Worm (Caenorhabditis elegans) whole organism, L3 larva: ENCODE measurements around the gene Y22D7AL.4.

Experiments
- lin-39 ChIP-seq: fragments of 150-350 bp; optimal IDR thresholded peaks from 2 replicates; lab custom pipeline; 2018; ENCODE audit warnings: missing biosample characterization, missing genetic modification reagents, missing genetic modification characterization
- nfya-1 ChIP-seq: sonication (generic microtip); optimal IDR thresholded peaks from 2 replicates; lab custom pipeline; 2017; ENCODE audit warnings: missing genetic modification characterization, mild to moderate bottlenecking, missing compliant biosample characterization, antibody characterized with exemption, moderate library complexity; ENCODE audit not compliant: insufficient read depth
- nhr-12 ChIP-seq: fragments of 150-350 bp; optimal IDR thresholded peaks from 2 replicates; lab custom pipeline; 2014; ENCODE audit warnings: missing biosample characterization, missing genetic modification characterization
- nhr-25 ChIP-seq: sonication (generic microtip); optimal IDR thresholded peaks from 2 replicates; lab custom pipeline; 2017; ENCODE audit warnings: missing biosample characterization, missing genetic modification characterization
- nhr-28 ChIP-seq: fragments of 150-350 bp; optimal IDR thresholded peaks from 2 replicates; lab custom pipeline; 2014; ENCODE audit warnings: missing biosample characterization, missing genetic modification characterization
- ztf-4 ChIP-seq: fragments of 150-350 bp; optimal IDR thresholded peaks from 2 replicates; lab custom pipeline; 2014; ENCODE audit warnings: missing biosample characterization, missing genetic modification characterization

- TF ChIP-seq nhr-28 (tag; lab: Kevin White, UChicago): no peak
- no peak for TF ChIP-seq nhr-25 (tag; lab: Kevin White, UChicago)
- no peak for TF ChIP-seq nhr-12
- no peak for TF ChIP-seq ztf-4 (tag; lab: Kevin White, UChicago)
- no peak for TF ChIP-seq lin-39
- TF ChIP-seq nfya-1 (tag; lab: Kevin White, UChicago): no peak
These were observed 7.0 kb upstream of the Y22D7AL.4 start, which contains the start of gene hsp-60 for ce11 chrIII:1619442-1619841.
